Worm (Caenorhabditis elegans) whole organism, young adult: ENCODE measurements around the gene ZK632.2.

Experiments used
- C06A6.2 ChIP-seq: fragments of 200-800 bp; sonication (Bioruptor generic); conservative IDR thresholded peaks from 2 replicates; pipeline ENCODE4 v1.3.6; 2022; ENCODE audit warnings: missing genetic modification characterization, missing compliant biosample characterization
- C17E4.6 ChIP-seq: fragments of 200-800 bp; sonication (Bioruptor generic); IDR thresholded peaks from 2 replicates; pipeline ENCODE4 v1.3.6; 2022; ENCODE audit warnings: missing genetic modification reagents, missing genetic modification characterization, missing compliant biosample characterization
- D2030.7 ChIP-seq: fragments of 200-800 bp; sonication (Bioruptor generic); IDR thresholded peaks from 2 replicates; pipeline ENCODE4 v1.3.6; 2022; ENCODE audit warnings: missing genetic modification reagents, missing genetic modification characterization, missing compliant biosample characterization
- F10E7.11 ChIP-seq: sonication (generic microtip); optimal IDR thresholded peaks from 2 replicates; lab custom pipeline; 2017; ENCODE audit warnings: mild to moderate bottlenecking, missing genetic modification characterization, moderate library complexity, missing compliant biosample characterization
- F23B12.7 ChIP-seq: sonication (generic microtip); optimal IDR thresholded peaks from 2 replicates; lab custom pipeline; 2017; ENCODE audit warnings: missing genetic modification characterization, mild to moderate bottlenecking, missing compliant biosample characterization, antibody characterized with exemption, moderate library complexity; ENCODE audit not compliant: insufficient read depth
- F37B4.10 ChIP-seq: fragments of 200-800 bp; sonication (Bioruptor generic); IDR thresholded peaks from 2 replicates; pipeline ENCODE4 v1.3.6; 2022; ENCODE audit warnings: missing genetic modification characterization, missing compliant biosample characterization
- F55B11.4 ChIP-seq: sonication (generic microtip); optimal IDR thresholded peaks from 2 replicates; lab custom pipeline; 2016; ENCODE audit warnings: missing compliant biosample characterization, missing genetic modification characterization, borderline replicate concordance; ENCODE audit not compliant: insufficient read depth
- F57C9.4 ChIP-seq: sonication (generic microtip); optimal IDR thresholded peaks from 2 replicates; lab custom pipeline; 2017; ENCODE audit warnings: mild to moderate bottlenecking, missing genetic modification characterization, missing compliant biosample characterization
- T07F8.4 ChIP-seq: sonication (generic microtip); optimal IDR thresholded peaks from 2 replicates; lab custom pipeline; 2016; ENCODE audit warnings: mild to moderate bottlenecking, missing genetic modification characterization, moderate library complexity, missing compliant biosample characterization
- T26A5.8 ChIP-seq: sonication (generic microtip); optimal IDR thresholded peaks from 2 replicates; lab custom pipeline; 2016; ENCODE audit warnings: missing genetic modification characterization, missing compliant biosample characterization
- Y53G8AR.9 ChIP-seq: fragments of 200-800 bp; sonication (Bioruptor generic); conservative IDR thresholded peaks from 2 replicates; pipeline ENCODE4 v1.3.6; 2022; ENCODE audit warnings: missing genetic modification reagents, missing genetic modification characterization, missing compliant biosample characterization
- Y95B8A.8 ChIP-seq: fragments of 200-800 bp; sonication (Bioruptor generic); IDR thresholded peaks from 2 replicates; pipeline ENCODE4 v1.3.6; 2022; ENCODE audit warnings: missing genetic modification reagents, missing genetic modification characterization, missing compliant biosample characterization
- athp-1 ChIP-seq: sonication (generic microtip); optimal IDR thresholded peaks from 2 replicates; lab custom pipeline; 2017; ENCODE audit warnings: mild to moderate bottlenecking, missing genetic modification characterization, missing compliant biosample characterization
- attf-5 ChIP-seq: fragments of 200-800 bp; sonication (Bioruptor generic); optimal IDR thresholded peaks from 2 replicates; lab custom pipeline; 2018; ENCODE audit warnings: mild to moderate bottlenecking, missing genetic modification characterization, missing compliant biosample characterization
- attf-6 ChIP-seq: fragments of 200-800 bp; sonication (Bioruptor generic); IDR thresholded peaks from 2 replicates; pipeline ENCODE4 v1.3.6; 2022; ENCODE audit warnings: missing genetic modification reagents, missing genetic modification characterization, missing compliant biosample characterization
- bed-2 ChIP-seq: fragments of 200-800 bp; sonication (Bioruptor generic); IDR thresholded peaks from 2 replicates; pipeline ENCODE4 v1.3.6; 2022; ENCODE audit warnings: missing genetic modification reagents, missing genetic modification characterization, missing compliant biosample characterization
- ccch-3 ChIP-seq: fragments of 200-800 bp; sonication (Bioruptor generic); optimal IDR thresholded peaks from 2 replicates; lab custom pipeline; 2018; ENCODE audit warnings: mild to moderate bottlenecking, missing genetic modification characterization, missing compliant biosample characterization
- cebp-1 ChIP-seq, 2 experiments: fragments of 200-800 bp in 1 of 2; sonication (Bioruptor generic) in 1 of 2; sonication (generic microtip) in 1 of 2; IDR thresholded peaks in 1 of 2; optimal IDR thresholded peaks in 1 of 2; 2 replicates each; pipeline versions ENCODE4 v1.3.6 to Lab custom; 2017 to 2022; ENCODE audit warnings: missing compliant biosample characterization in 2 of 2, missing genetic modification characterization in 2 of 2, mild to moderate bottlenecking in 1 of 2, missing genetic modification reagents in 1 of 2, moderate library complexity in 1 of 2
- ceh-27 ChIP-seq: fragments of 200-800 bp; sonication (Bioruptor generic); optimal IDR thresholded peaks from 2 replicates; lab custom pipeline; 2018; ENCODE audit warnings: mild to moderate bottlenecking, missing genetic modification characterization, moderate library complexity, missing compliant biosample characterization
- dox-1 ChIP-seq: fragments of 200-800 bp; sonication (Bioruptor generic); IDR thresholded peaks from 2 replicates; pipeline ENCODE4 v1.3.6; 2022; ENCODE audit warnings: missing genetic modification reagents, missing genetic modification characterization, missing compliant biosample characterization
- dpl-1 ChIP-seq: fragments of 150-350 bp; optimal IDR thresholded peaks from 2 replicates; lab custom pipeline; 2014; ENCODE audit warnings: missing biosample characterization, missing genetic modification reagents, missing genetic modification characterization
- efl-1 ChIP-seq: fragments of 150-350 bp; optimal IDR thresholded peaks from 2 replicates; lab custom pipeline; 2014; ENCODE audit warnings: missing biosample characterization, missing genetic modification reagents, missing genetic modification characterization
- egrh-3 ChIP-seq: fragments of 200-800 bp; sonication (Bioruptor generic); IDR thresholded peaks from 2 replicates; pipeline ENCODE4 v1.3.6; 2022; ENCODE audit warnings: missing genetic modification reagents, missing genetic modification characterization, missing compliant biosample characterization
- ekl-4 ChIP-seq: fragments of 200-800 bp; sonication (Bioruptor generic); IDR thresholded peaks from 2 replicates; pipeline ENCODE4 v1.3.6; 2022; ENCODE audit warnings: missing genetic modification reagents, missing genetic modification characterization, missing compliant biosample characterization
- gei-17 ChIP-seq: fragments of 200-800 bp; sonication (Bioruptor generic); optimal IDR thresholded peaks from 2 replicates; lab custom pipeline; 2018; ENCODE audit warnings: mild to moderate bottlenecking, missing genetic modification characterization, missing compliant biosample characterization
- hlh-12 ChIP-seq: sonication (generic microtip); optimal IDR thresholded peaks from 2 replicates; lab custom pipeline; 2016; ENCODE audit warnings: missing genetic modification characterization, missing compliant biosample characterization
- hsf-1 ChIP-seq: fragments of 200-800 bp; sonication (Bioruptor generic); IDR thresholded peaks from 2 replicates; pipeline ENCODE4 v1.3.6; 2022; ENCODE audit warnings: missing genetic modification reagents, missing genetic modification characterization, missing compliant biosample characterization
- let-526 ChIP-seq: fragments of 200-800 bp; sonication (Bioruptor generic); IDR thresholded peaks from 2 replicates; pipeline ENCODE4 v1.3.6; 2022; ENCODE audit warnings: missing genetic modification reagents, missing genetic modification characterization, missing compliant biosample characterization
- lin-35 ChIP-seq, 3 experiments: fragments of 150-350 bp in 2 of 3; sonication (generic microtip) in 1 of 3; optimal IDR thresholded peaks; 2 replicates each; lab custom pipeline; 2014 to 2018; ENCODE audit warnings: missing biosample characterization in 3 of 3, missing genetic modification characterization in 3 of 3, missing genetic modification reagents in 3 of 3
- lin-54 ChIP-seq: fragments of 200-800 bp; sonication (Bioruptor generic); optimal IDR thresholded peaks from 2 replicates; lab custom pipeline; 2018; ENCODE audit warnings: mild to moderate bottlenecking, missing genetic modification characterization, missing compliant biosample characterization
- madf-10 ChIP-seq: sonication (generic microtip); optimal IDR thresholded peaks from 2 replicates; lab custom pipeline; 2016; ENCODE audit warnings: mild to moderate bottlenecking, missing genetic modification characterization, missing compliant biosample characterization
- madf-3 ChIP-seq: fragments of 200-800 bp; sonication (Bioruptor generic); IDR thresholded peaks from 2 replicates; pipeline ENCODE4 v1.3.6; 2022; ENCODE audit warnings: missing genetic modification reagents, missing genetic modification characterization, missing compliant biosample characterization
- madf-8 ChIP-seq: fragments of 200-800 bp; sonication (Bioruptor generic); conservative IDR thresholded peaks from 2 replicates; pipeline ENCODE4 v1.3.6; 2022; ENCODE audit warnings: missing genetic modification reagents, missing genetic modification characterization, missing compliant biosample characterization
- mcd-1 ChIP-seq: fragments of 200-800 bp; sonication (Bioruptor generic); IDR thresholded peaks from 2 replicates; pipeline ENCODE4 v1.3.6; 2022; ENCODE audit warnings: missing genetic modification reagents, missing genetic modification characterization, missing compliant biosample characterization
- mxl-1 ChIP-seq: sonication (generic microtip); optimal IDR thresholded peaks from 2 replicates; lab custom pipeline; 2016; ENCODE audit warnings: missing genetic modification characterization, missing compliant biosample characterization
- nfya-2 ChIP-seq: fragments of 200-800 bp; sonication (Bioruptor generic); IDR thresholded peaks from 2 replicates; pipeline ENCODE4 v1.3.6; 2022; ENCODE audit warnings: missing genetic modification reagents, missing genetic modification characterization, missing compliant biosample characterization
- nhr-179 ChIP-seq: sonication (generic microtip); optimal IDR thresholded peaks from 2 replicates; lab custom pipeline; 2016; ENCODE audit warnings: mild to moderate bottlenecking, missing genetic modification characterization, missing compliant biosample characterization
- nhr-80 ChIP-seq: sonication (generic microtip); optimal IDR thresholded peaks from 2 replicates; lab custom pipeline; 2016; ENCODE audit warnings: missing genetic modification characterization, missing compliant biosample characterization
- sdz-38 ChIP-seq: sonication (generic microtip); optimal IDR thresholded peaks from 2 replicates; lab custom pipeline; 2016; ENCODE audit warnings: missing genotype, missing genetic modification characterization, missing compliant biosample characterization
- snpc-3.4 ChIP-seq: sonication (generic microtip); optimal IDR thresholded peaks from 2 replicates; lab custom pipeline; 2017; ENCODE audit warnings: missing genetic modification characterization, mild to moderate bottlenecking, missing compliant biosample characterization, antibody characterized with exemption, moderate library complexity, missing genotype, missing genetic modification reagents
- snpc-4 ChIP-seq, 5 experiments: fragments of 150-350 bp in 1 of 5; sonication (generic microtip) in 4 of 5; optimal IDR thresholded peaks; 2 replicates each; lab custom pipeline; 2014 to 2018; ENCODE audit warnings: missing genetic modification characterization in 5 of 5, missing biosample characterization in 3 of 5, antibody characterized with exemption in 2 of 5, mild to moderate bottlenecking in 2 of 5, missing compliant biosample characterization in 2 of 5, missing genotype in 2 of 5, moderate library complexity in 2 of 5, missing genetic modification reagents in 1 of 5
- somi-1 ChIP-seq: fragments of 200-800 bp; sonication (Bioruptor generic); optimal IDR thresholded peaks from 2 replicates; lab custom pipeline; 2018; ENCODE audit warnings: mild to moderate bottlenecking, missing genetic modification characterization, missing compliant biosample characterization
- tbp1 ChIP-seq: fragments of 200-800 bp; sonication (Bioruptor generic); optimal IDR thresholded peaks from 2 replicates; lab custom pipeline; 2018; ENCODE audit warnings: mild to moderate bottlenecking, missing genetic modification characterization, missing compliant biosample characterization
- unc-130 ChIP-seq: sonication (generic microtip); optimal IDR thresholded peaks from 2 replicates; lab custom pipeline; 2016; ENCODE audit warnings: missing genetic modification reagents, missing genetic modification characterization, missing compliant biosample characterization
- xnd-1 ChIP-seq: sonication (generic microtip); optimal IDR thresholded peaks from 2 replicates; lab custom pipeline; 2016; ENCODE audit warnings: missing genotype, missing genetic modification reagents, missing genetic modification characterization, missing compliant biosample characterization
- ztf-18 ChIP-seq: sonication (generic microtip); optimal IDR thresholded peaks from 2 replicates; lab custom pipeline; 2016; ENCODE audit warnings: missing genotype, mild to moderate bottlenecking, missing genetic modification characterization, missing compliant biosample characterization

The ZK632.2 gene

DNA sequence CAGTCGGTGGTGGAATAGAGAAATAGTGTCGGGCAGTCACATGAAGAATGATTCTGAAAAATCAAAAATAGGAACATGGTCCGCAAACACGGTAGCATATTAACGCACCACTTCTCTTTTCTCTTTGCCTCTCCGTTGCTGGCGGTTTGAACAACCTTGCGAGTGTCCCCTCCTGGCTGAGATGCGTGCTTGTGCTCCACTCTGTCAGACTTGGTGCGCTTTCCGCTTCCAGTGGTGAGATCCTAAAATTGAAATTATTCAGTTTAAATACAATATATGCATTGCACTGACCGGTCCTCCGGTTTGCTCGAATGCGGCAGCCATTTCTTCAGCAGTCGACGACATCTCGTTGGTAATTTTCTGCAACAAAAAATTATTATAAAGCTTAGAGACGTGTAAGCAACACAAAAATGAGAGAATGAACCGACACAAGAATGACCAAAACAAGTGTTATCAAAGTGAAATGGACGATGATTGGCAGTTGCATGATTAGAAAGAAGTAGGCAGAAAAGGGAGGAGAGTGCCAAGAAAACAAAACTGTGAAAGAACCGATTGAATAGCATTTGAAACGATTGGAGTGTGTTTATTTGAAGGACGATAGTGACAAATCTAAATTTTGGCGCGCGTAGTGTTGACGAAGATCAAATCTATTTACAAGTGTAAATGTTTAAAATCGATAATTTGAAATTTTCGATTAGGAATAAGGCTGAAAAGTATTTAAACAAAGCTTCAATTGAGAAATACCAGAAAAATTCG is 26.3 kb downstream of the ZK632.2 start, which contains the start of gene ZK632.9 (continued):
- TF ChIP-seq Y53G8AR.9 (GFP tag; lab: Robert Waterston, UW), result no peak; the same call in 1 of the 2 replicates
- TF ChIP-seq attf-6 (GFP tag; lab: Robert Waterston, UW), result no peak
- TF ChIP-seq T26A5.8 (tag; lab: Kevin White, UChicago), result no peak
- peak; percentile 34 for TF ChIP-seq xnd-1 (tag; lab: Kevin White, UChicago)
- TF ChIP-seq snpc-3.4, result peak; percentile 26
- no peak for TF ChIP-seq Y95B8A.8 (GFP tag; lab: Robert Waterston, UW)
- peak; percentile 38; the same call in 1 of the 2 replicates for TF ChIP-seq madf-8
- no peak for TF ChIP-seq cebp-1 (GFP tag; IDR thresholded peaks at IDR 0.05; lab: Robert Waterston, UW)
- no peak for TF ChIP-seq cebp-1 (tag; optimal IDR thresholded peaks at IDR 0.05; lab: Kevin White, UChicago)
- no peak for TF ChIP-seq F23B12.7 (tag; lab: Kevin White, UChicago)
- TF ChIP-seq F10E7.11 (tag; lab: Kevin White, UChicago), result no peak
- peak; percentile 60 for TF ChIP-seq nhr-80 (tag; lab: Kevin White, UChicago)
- no peak for TF ChIP-seq bed-2 (GFP tag; lab: Robert Waterston, UW)
- TF ChIP-seq T07F8.4 (tag; lab: Kevin White, UChicago), result no peak
- TF ChIP-seq mcd-1, result no peak; the same call in 1 of the 2 replicates
- no peak for TF ChIP-seq attf-5 (GFP tag; lab: Kevin White, UChicago)
- TF ChIP-seq somi-1 (GFP tag; lab: Kevin White, UChicago), result no peak
- no peak for TF ChIP-seq snpc-4 (GFP tag; optimal IDR thresholded peaks at IDR 0.05; lab: Kevin White, UChicago)
- no peak for TF ChIP-seq snpc-4 (tag; optimal IDR thresholded peaks at IDR 0.05; lab: Kevin White, UChicago)
- no peak for TF ChIP-seq egrh-3
- no peak for TF ChIP-seq gei-17 (GFP tag; lab: Kevin White, UChicago)
- no peak for TF ChIP-seq hsf-1 (GFP tag; lab: Robert Waterston, UW)
- TF ChIP-seq F55B11.4 (tag; lab: Kevin White, UChicago), result no peak
- TF ChIP-seq dpl-1 (GFP tag; lab: Kevin White, UChicago), result no peak
- no peak for TF ChIP-seq lin-35 (GFP tag; optimal IDR thresholded peaks at IDR 0.05; lab: Kevin White, UChicago)
- no peak for TF ChIP-seq C06A6.2 (GFP tag; lab: Robert Waterston, UW)
- TF ChIP-seq madf-3 (GFP tag; lab: Robert Waterston, UW), result peak; percentile 65; the same call in 1 of the 2 replicates
- TF ChIP-seq efl-1 (GFP tag; lab: Kevin White, UChicago), result peak; percentile 74
- no peak for TF ChIP-seq mxl-1
- no peak for TF ChIP-seq hlh-12 (tag; lab: Kevin White, UChicago)
- no peak for TF ChIP-seq F37B4.10 (GFP tag; lab: Robert Waterston, UW)
- no peak for TF ChIP-seq ztf-18
- TF ChIP-seq nhr-179 (tag; lab: Kevin White, UChicago), result no peak
- TF ChIP-seq athp-1 (tag; lab: Kevin White, UChicago), result no peak
- no peak for TF ChIP-seq ccch-3 (GFP tag; lab: Kevin White, UChicago)
- no peak for TF ChIP-seq sdz-38

DNA sequence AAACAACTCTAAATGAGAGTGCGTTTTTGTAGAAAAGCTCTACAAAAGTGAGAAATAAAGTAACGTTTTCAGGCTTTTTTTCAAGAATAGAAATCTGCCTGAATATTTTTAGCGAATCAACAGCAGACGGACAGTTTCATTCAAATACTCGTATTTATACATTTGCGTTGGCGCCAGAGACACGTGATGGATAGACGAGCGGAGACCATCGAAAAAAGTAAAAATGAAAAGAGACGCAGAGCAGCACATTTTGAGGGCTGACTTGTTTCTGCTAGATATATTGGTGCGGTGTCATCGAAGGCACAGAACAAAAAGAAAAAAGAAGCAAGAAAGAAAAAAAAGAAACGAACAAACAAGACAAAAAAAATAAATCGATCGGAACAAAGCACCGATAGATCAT is 27.1 kb downstream of the ZK632.2 start:
- TF ChIP-seq D2030.7 (GFP tag; lab: Robert Waterston, UW) (no peak), lin-54 (GFP tag; lab: Kevin White, UChicago) (peak; percentile 39), tbp1 (GFP tag; lab: Kevin White, UChicago) (peak; percentile 56), unc-130 (no peak), F57C9.4 (tag; lab: Kevin White, UChicago) (no peak), efl-1 (GFP tag; lab: Kevin White, UChicago) (no peak), ceh-27 (no peak), madf-10 (tag; lab: Kevin White, UChicago) (no peak), let-526 (peak; percentile 57; the same call in 1 of the 2 replicates), snpc-3.4 (no peak), hsf-1 (GFP tag; lab: Robert Waterston, UW) (no peak), ekl-4 (0 out of 2 replicates have a peak, but pooled peaks have one; percentile 35), dox-1 (GFP tag; lab: Robert Waterston, UW) (no peak), hlh-12 (tag; lab: Kevin White, UChicago) (no peak), nfya-2 (GFP tag; lab: Robert Waterston, UW) (no peak), C17E4.6 (GFP tag; lab: Robert Waterston, UW) (no peak), Y53G8AR.9 (GFP tag; lab: Robert Waterston, UW) (peak; percentile 66)
